Fruit fly (Drosophila melanogaster) whole organism, embryonic: Measurements from ENCODE around the gene Fas3.

Experiments
- ATbp ChIP-seq: fragments of 200-800 bp; sonication (Bioruptor generic); optimal IDR thresholded peaks from 2 replicates; lab custom pipeline; 2017; ENCODE audit warnings: missing biosample characterization, mild to moderate bottlenecking, missing genetic modification characterization, missing genetic modification reagents
- Ada2b ChIP-seq: fragments of 200-800 bp; sonication (Bioruptor generic); IDR thresholded peaks from 2 replicates; pipeline ENCODE4 v1.3.6; 2022; ENCODE audit warnings: missing biosample characterization, missing genetic modification characterization
- Atf6 ChIP-seq: fragments of 200-800 bp; sonication (Bioruptor generic); IDR thresholded peaks from 2 replicates; pipeline ENCODE4 v1.3.6; 2022; ENCODE audit warnings: missing biosample characterization, missing genetic modification characterization
- B-H1 ChIP-seq: fragments of 200-800 bp; sonication (Bioruptor generic); IDR thresholded peaks from 3 replicates; pipeline ENCODE4 v1.3.6; 2022; ENCODE audit warnings: missing biosample characterization, missing genetic modification characterization
- C15 ChIP-seq: fragments of 200-800 bp; sonication (Bioruptor generic); IDR thresholded peaks from 3 replicates; pipeline ENCODE4 v1.3.6; 2022; ENCODE audit warnings: missing biosample characterization, missing genetic modification characterization
- CG10147 ChIP-seq: fragments of 200-800 bp; sonication (Bioruptor generic); optimal IDR thresholded peaks from 2 replicates; lab custom pipeline; 2019; ENCODE audit warnings: missing biosample characterization, mild to moderate bottlenecking, missing genetic modification characterization, moderate library complexity
- CG11093 ChIP-seq: fragments of 200-800 bp; sonication (Bioruptor generic); IDR thresholded peaks from 3 replicates; pipeline ENCODE4 v1.3.6; 2022; ENCODE audit warnings: missing biosample characterization, missing genetic modification characterization
- CG15073 ChIP-seq: fragments of 200-800 bp; sonication (Bioruptor generic); optimal IDR thresholded peaks from 2 replicates; lab custom pipeline; 2016; ENCODE audit warnings: missing biosample characterization, missing genetic modification characterization
- CG1529 ChIP-seq: fragments of 200-800 bp; sonication (Bioruptor generic); optimal IDR thresholded peaks from 3 replicates; lab custom pipeline; 2018; ENCODE audit warnings: missing biosample characterization, missing genetic modification characterization
- CG1647 ChIP-seq: fragments of 200-800 bp; sonication (Bioruptor generic); optimal IDR thresholded peaks from 3 replicates; lab custom pipeline; 2016; ENCODE audit warnings: missing biosample characterization, missing genetic modification characterization
- CG2120 ChIP-seq: fragments of 200-800 bp; sonication (Bioruptor generic); optimal IDR thresholded peaks from 3 replicates; lab custom pipeline; 2016; ENCODE audit warnings: missing biosample characterization, missing genetic modification characterization
- CG30431 ChIP-seq: fragments of 200-800 bp; sonication (Bioruptor generic); optimal IDR thresholded peaks from 2 replicates; lab custom pipeline; 2017; ENCODE audit warnings: missing biosample characterization, missing genetic modification characterization
- CG32772 ChIP-seq: fragments of 200-800 bp; sonication (Bioruptor generic); IDR thresholded peaks from 2 replicates; pipeline ENCODE4 v1.3.6; 2022; ENCODE audit warnings: missing biosample characterization, missing genetic modification characterization
- CG4730 ChIP-seq: fragments of 200-800 bp; sonication (Bioruptor generic); IDR thresholded peaks from 2 replicates; pipeline ENCODE4 v1.3.6; 2022; ENCODE audit warnings: missing biosample characterization, missing genetic modification characterization
- CG6683 ChIP-seq: fragments of 200-800 bp; sonication (Bioruptor generic); optimal IDR thresholded peaks from 2 replicates; lab custom pipeline; 2017; ENCODE audit warnings: missing biosample characterization, mild to moderate bottlenecking, missing genetic modification characterization, missing genetic modification reagents
- CG6689 ChIP-seq: fragments of 200-800 bp; sonication (Bioruptor generic); IDR thresholded peaks from 2 replicates; pipeline ENCODE4 v1.3.6; 2022; ENCODE audit warnings: missing biosample characterization, missing genetic modification characterization
- CG7987 ChIP-seq: fragments of 200-800 bp; sonication (Bioruptor generic); optimal IDR thresholded peaks from 2 replicates; lab custom pipeline; 2018; ENCODE audit warnings: missing biosample characterization, mild to moderate bottlenecking, missing genetic modification characterization, moderate library complexity
- CG8089 ChIP-seq: fragments of 200-800 bp; sonication (Bioruptor generic); optimal IDR thresholded peaks from 3 replicates; lab custom pipeline; 2016; ENCODE audit warnings: missing biosample characterization, missing genetic modification characterization
- CG8924 ChIP-seq: fragments of 200-800 bp; optimal IDR thresholded peaks from 3 replicates; lab custom pipeline; 2019; ENCODE audit warnings: missing biosample characterization, mild to moderate bottlenecking, missing genetic modification characterization, moderate library complexity
- D ChIP-seq, 2 experiments: fragments of 200-800 bp in 1 of 2; fragments of >200 bp in 1 of 2; sonication (Bioruptor generic) in 1 of 2; optimal IDR thresholded peaks; 2 replicates in 1 of 2; 3 replicates in 1 of 2; lab custom pipeline; 2017; ENCODE audit warnings: mild to moderate bottlenecking in 1 of 2, missing biosample characterization in 1 of 2, missing genetic modification characterization in 1 of 2, missing genetic modification reagents in 1 of 2
- Doc3 ChIP-seq: fragments of 200-800 bp; sonication (Bioruptor generic); IDR thresholded peaks from 3 replicates; pipeline ENCODE4 v1.3.6; 2022; ENCODE audit warnings: missing biosample characterization, missing genetic modification characterization; ENCODE audit not compliant: partially characterized antibody
- E2f2 ChIP-seq: fragments of 200-800 bp; sonication (Bioruptor generic); IDR thresholded peaks from 2 replicates; pipeline ENCODE4 v1.3.6; 2022; ENCODE audit warnings: missing biosample characterization, missing genetic modification characterization
- Eip74EF ChIP-seq, 2 experiments: fragments of 200-800 bp in 1 of 2; fragments of >200 bp in 1 of 2; sonication (Bioruptor generic) in 1 of 2; optimal IDR thresholded peaks; 2 replicates each; lab custom pipeline; 2017 to 2019; ENCODE audit warnings: missing biosample characterization in 2 of 2, missing genetic modification characterization in 2 of 2, mild to moderate bottlenecking in 1 of 2, moderate library complexity in 1 of 2
- Ets65A ChIP-seq: fragments of 200-800 bp; sonication (Bioruptor generic); peaks from one replicate; lab custom pipeline; 2016; ENCODE audit warnings: missing biosample characterization, missing genetic modification characterization
- Fer2 ChIP-seq: fragments of 200-800 bp; sonication (Bioruptor generic); optimal IDR thresholded peaks from 2 replicates; lab custom pipeline; 2018; ENCODE audit warnings: missing biosample characterization, mild to moderate bottlenecking, missing genetic modification characterization, moderate library complexity
- Hey ChIP-seq: fragments of 200-800 bp; sonication (Bioruptor generic); optimal IDR thresholded peaks from 3 replicates; lab custom pipeline; 2018; ENCODE audit warnings: missing biosample characterization, mild to moderate bottlenecking, missing genetic modification characterization
- MBD-R2 ChIP-seq: fragments of 200-800 bp; sonication (Bioruptor generic); IDR thresholded peaks from 2 replicates; pipeline ENCODE4 v1.3.6; 2022; ENCODE audit warnings: missing biosample characterization, missing genetic modification characterization
- MESR4 ChIP-seq: fragments of 200-800 bp; sonication (Bioruptor generic); optimal IDR thresholded peaks from 2 replicates; lab custom pipeline; 2018; ENCODE audit warnings: missing biosample characterization, mild to moderate bottlenecking, missing genetic modification characterization, moderate library complexity
- MTF-1 ChIP-seq: fragments of 200-800 bp; sonication (Bioruptor generic); optimal IDR thresholded peaks from 2 replicates; lab custom pipeline; 2018; ENCODE audit warnings: missing biosample characterization, mild to moderate bottlenecking, missing genetic modification characterization, borderline replicate concordance
- NK7.1 ChIP-seq: fragments of 200-800 bp; sonication (Bioruptor generic); optimal IDR thresholded peaks from 3 replicates; lab custom pipeline; 2016; ENCODE audit warnings: missing biosample characterization, missing genetic modification characterization
- NfI ChIP-seq: fragments of 200-800 bp; sonication (Bioruptor generic); optimal IDR thresholded peaks from 3 replicates; lab custom pipeline; 2018; ENCODE audit warnings: missing biosample characterization, mild to moderate bottlenecking, missing genetic modification characterization, moderate library complexity
- Rx ChIP-seq: fragments of 200-800 bp; sonication (Bioruptor generic); IDR thresholded peaks from 2 replicates; pipeline ENCODE4 v1.3.6; 2022; ENCODE audit warnings: missing biosample characterization, missing genetic modification characterization
- Scr ChIP-seq: fragments of 200-800 bp; sonication (Bioruptor generic); IDR thresholded peaks from 2 replicates; pipeline ENCODE4 v1.3.6; 2022; ENCODE audit warnings: missing biosample characterization, missing genetic modification characterization; ENCODE audit not compliant: partially characterized antibody
- Sin3A ChIP-seq: fragments of >200 bp; optimal IDR thresholded peaks from 2 replicates; lab custom pipeline; 2018
- Spps ChIP-seq: fragments of 200-800 bp; sonication (Bioruptor generic); optimal IDR thresholded peaks from 2 replicates; lab custom pipeline; 2018; ENCODE audit warnings: missing biosample characterization, mild to moderate bottlenecking, missing genetic modification characterization
- al ChIP-seq: fragments of 200-800 bp; sonication (Bioruptor generic); IDR thresholded peaks from 2 replicates; pipeline ENCODE4 v1.3.6; 2022; ENCODE audit warnings: missing biosample characterization, missing genetic modification characterization
- ap ChIP-seq: fragments of 200-800 bp; sonication (Bioruptor generic); IDR thresholded peaks from 2 replicates; pipeline ENCODE4 v1.3.6; 2022; ENCODE audit warnings: missing biosample characterization, missing genetic modification characterization
- bbx ChIP-seq: fragments of 200-800 bp; sonication (Bioruptor generic); IDR thresholded peaks from 2 replicates; pipeline ENCODE4 v1.3.6; 2022; ENCODE audit warnings: missing biosample characterization, missing genetic modification characterization; ENCODE audit not compliant: partially characterized antibody
- bigmax ChIP-seq: fragments of 200-800 bp; sonication (Bioruptor generic); optimal IDR thresholded peaks from 2 replicates; lab custom pipeline; 2018; ENCODE audit warnings: missing biosample characterization, mild to moderate bottlenecking, missing genetic modification characterization
- cas ChIP-seq: fragments of 200-800 bp; sonication (Bioruptor generic); IDR thresholded peaks from 2 replicates; pipeline ENCODE4 v1.3.6; 2022; ENCODE audit warnings: missing biosample characterization, missing genetic modification characterization
- crol ChIP-seq: fragments of 200-800 bp; sonication (Bioruptor generic); IDR thresholded peaks from 2 replicates; pipeline ENCODE4 v1.3.6; 2022; ENCODE audit warnings: missing biosample characterization, missing genetic modification characterization
- dysf ChIP-seq: fragments of 200-800 bp; sonication (Bioruptor generic); IDR thresholded peaks from 3 replicates; pipeline ENCODE4 v1.3.6; 2022; ENCODE audit warnings: missing biosample characterization, missing genetic modification characterization
- emc ChIP-seq: fragments of 200-800 bp; sonication (Bioruptor generic); optimal IDR thresholded peaks from 2 replicates; lab custom pipeline; 2016; ENCODE audit warnings: missing biosample characterization, missing genetic modification characterization
- esg ChIP-seq: fragments of 200-800 bp; sonication (Bioruptor generic); conservative IDR thresholded peaks from 2 replicates; pipeline ENCODE4 v1.3.6; 2022; ENCODE audit warnings: missing biosample characterization, missing genetic modification characterization
- eyg ChIP-seq: fragments of 200-800 bp; sonication (Bioruptor generic); optimal IDR thresholded peaks from 3 replicates; lab custom pipeline; 2016; ENCODE audit warnings: missing biosample characterization, missing genetic modification characterization
- kni ChIP-seq: fragments of 200-800 bp; sonication (Bioruptor generic); optimal IDR thresholded peaks from 3 replicates; lab custom pipeline; 2017; ENCODE audit warnings: mild to moderate bottlenecking, missing biosample characterization, missing genetic modification reagents, missing genetic modification characterization
- knrl ChIP-seq: fragments of 200-800 bp; sonication (Bioruptor generic); IDR thresholded peaks from 3 replicates; pipeline ENCODE4 v1.3.6; 2022; ENCODE audit warnings: missing biosample characterization, missing genetic modification characterization; ENCODE audit not compliant: partially characterized antibody
- pan ChIP-seq, 4 experiments: fragments of >200 bp in 3 of 4; fragments of 200-800 bp in 1 of 4; sonication (Bioruptor generic) in 1 of 4; optimal IDR thresholded peaks in 3 of 4; IDR thresholded peaks in 1 of 4; 2 replicates each; pipeline versions ENCODE4 v1.3.6 to Lab custom; 2017 to 2022; ENCODE audit warnings: missing biosample characterization in 2 of 4, missing genetic modification characterization in 2 of 4, mixed read lengths in 1 of 4
- seq ChIP-seq: fragments of 200-800 bp; sonication (Bioruptor generic); IDR thresholded peaks from 2 replicates; pipeline ENCODE4 v1.3.6; 2022; ENCODE audit warnings: missing biosample characterization, missing genetic modification characterization
- sim ChIP-seq: fragments of 200-800 bp; sonication (Bioruptor generic); IDR thresholded peaks from 2 replicates; pipeline ENCODE4 v1.3.6; 2022; ENCODE audit warnings: missing biosample characterization, missing genetic modification characterization
- slp2 ChIP-seq: fragments of 200-800 bp; sonication (Bioruptor generic); optimal IDR thresholded peaks from 2 replicates; lab custom pipeline; 2016; ENCODE audit warnings: missing biosample characterization, missing genetic modification characterization

Gene Fas3

dm6 chr2L:18345194-18345593, 25.3 kb downstream of the Fas3 start (continued):
- TF ChIP-seq D (optimal IDR thresholded peaks at IDR 0.05; lab: Kevin White, UChicago) (no peak), D (GFP tag; optimal IDR thresholded peaks at IDR 0.05; lab: Kevin White, UChicago) (peak; percentile 55), al (no peak), crol (GFP tag; lab: Robert Waterston, UW) (no peak), CG2120 (GFP tag; lab: Kevin White, UChicago) (no peak), kni (GFP tag; lab: Kevin White, UChicago) (no peak), CG7987 (GFP tag; lab: Kevin White, UChicago) (no peak), MBD-R2 (GFP tag; lab: Robert Waterston, UW) (no peak), Atf6 (GFP tag; lab: Robert Waterston, UW) (no peak), CG10147 (GFP tag; lab: Kevin White, UChicago) (no peak), Fer2 (tag; lab: Kevin White, UChicago) (no peak), eyg (GFP tag; lab: Kevin White, UChicago) (no peak), ATbp (peak; percentile 41), Eip74EF (GFP tag; optimal IDR thresholded peaks at IDR 0.05; lab: Kevin White, UChicago) (no peak), CG4730 (GFP tag; lab: Robert Waterston, UW) (no peak), pan (optimal IDR thresholded peaks at IDR 0.05; lab: Kevin White, UChicago) (no peak), pan (GFP tag; optimal IDR thresholded peaks at IDR 0.05 in 1 of 2, IDR thresholded peaks at IDR 0.05 in 1 of 2) (peak in 1 of 2 experiments; percentile 33), Rx (GFP tag; lab: Robert Waterston, UW) (no peak), CG1529 (GFP tag; lab: Kevin White, UChicago) (peak; percentile 20), bbx (GFP tag; lab: Robert Waterston, UW) (no peak), Hey (tag; lab: Kevin White, UChicago) (no peak), CG6683 (GFP tag; lab: Kevin White, UChicago) (no peak), slp2 (no peak), NK7.1 (GFP tag; lab: Kevin White, UChicago) (no peak), sim (GFP tag; lab: Robert Waterston, UW) (no peak), CG8924 (peak; percentile 17), CG15073 (no peak), CG30431 (no peak), seq (GFP tag; lab: Robert Waterston, UW) (no peak), cas (GFP tag; lab: Robert Waterston, UW) (no peak), Spps (no peak), ap (GFP tag; lab: Robert Waterston, UW) (peak; percentile 50), esg (GFP tag; lab: Robert Waterston, UW) (no peak), Ada2b (GFP tag; lab: Robert Waterston, UW) (no peak), CG32772 (GFP tag; lab: Robert Waterston, UW) (0 out of 2 replicates have a peak, but pooled peaks have one; percentile 28), B-H1 (no peak), Scr (no peak), Ets65A (GFP tag; lab: Kevin White, UChicago) (no peak), E2f2 (no peak), NfI (no peak), emc (GFP tag; lab: Kevin White, UChicago) (no peak), MTF-1 (GFP tag; lab: Kevin White, UChicago) (no peak), bigmax (no peak), C15 (GFP tag; lab: Robert Waterston, UW) (no peak), Doc3 (GFP tag; lab: Robert Waterston, UW) (no peak), CG6689 (GFP tag; lab: Robert Waterston, UW) (peak; percentile 51), CG1647 (no peak), dysf (GFP tag; lab: Robert Waterston, UW) (no peak), CG8089 (GFP tag; lab: Kevin White, UChicago) (no peak), MESR4 (GFP tag; lab: Kevin White, UChicago) (no peak), Sin3A (lab: Kevin White, UChicago) (no peak), CG11093 (GFP tag; lab: Robert Waterston, UW) (no peak), knrl (GFP tag; lab: Robert Waterston, UW) (no peak)
